Worm (Caenorhabditis elegans): ENCODE results near the gene Y49F6B.6.

- TF ChIP-seq lin-13 (GFP tag; optimal IDR thresholded peaks at IDR 0.05) (no peak), ama-1 (optimal IDR thresholded peaks at IDR 0.05) (no peak), lir-3 (tag; optimal IDR thresholded peaks at IDR 0.05) (no peak)
These were observed 2.4 kb upstream of the Y49F6B.6 start, which contains the start of gene Y49F6B.20 for ce11 chrII:3470549-3470948.
